Worm (Caenorhabditis elegans): ENCODE data around the gene C28A5.6.

DNA sequence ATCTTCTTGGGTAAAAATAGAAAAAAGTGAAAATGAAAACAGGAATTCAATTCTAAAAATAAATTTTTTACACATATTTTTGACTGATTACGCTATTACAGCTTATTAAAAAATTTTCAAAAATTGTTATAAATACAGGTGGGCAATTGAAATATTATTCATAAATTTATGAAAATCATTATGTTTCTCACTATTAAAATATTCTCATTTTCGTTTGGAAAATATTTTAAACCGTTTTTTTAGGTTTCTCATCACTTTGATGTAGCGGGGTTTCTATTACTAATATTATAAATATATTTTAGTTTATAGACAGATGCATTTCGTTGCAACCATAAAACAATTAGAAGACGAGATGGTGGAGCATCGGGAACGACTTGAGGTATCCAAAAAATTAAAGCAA, 32.2 kb downstream of the C28A5.6 start, which contains the start of gene R07E5.5:
- TF ChIP-seq jun-1 (tag; optimal IDR thresholded peaks at IDR 0.05) (no peak), elt-3 (tag; optimal IDR thresholded peaks at IDR 0.05) (no peak), snpc-4 (tag; optimal IDR thresholded peaks at IDR 0.05) (no peak), nhr-76 (tag; optimal IDR thresholded peaks at IDR 0.05) (no peak), elt-1 (tag; optimal IDR thresholded peaks at IDR 0.05) (no peak), zag-1 (tag; optimal IDR thresholded peaks at IDR 0.05) (no peak), skn-1 (tag; optimal IDR thresholded peaks at IDR 0.05) (no peak), nhr-237 (tag; optimal IDR thresholded peaks at IDR 0.05) (no peak), fkh-10 (GFP tag; optimal IDR thresholded peaks at IDR 0.05) (no peak), ztf-4 (tag; optimal IDR thresholded peaks at IDR 0.05) (no peak), egl-27 (tag; optimal IDR thresholded peaks at IDR 0.05) (no peak), ZK546.5 (tag; optimal IDR thresholded peaks at IDR 0.05) (no peak)
